Worm (Caenorhabditis elegans) whole organism, late embryonic: ENCODE data around the gene K08F9.3.

Experiments
- ama-1 ChIP-seq: fragments of 150-350 bp; optimal IDR thresholded peaks from 2 replicates; lab custom pipeline; 2014
- ceh-24 ChIP-seq: sonication (generic microtip); optimal IDR thresholded peaks from 2 replicates; lab custom pipeline; 2016; ENCODE audit warnings: mild to moderate bottlenecking, missing genetic modification characterization, missing compliant biosample characterization
- dmd-4 ChIP-seq: sonication (generic microtip); optimal IDR thresholded peaks from 2 replicates; lab custom pipeline; 2016; ENCODE audit warnings: borderline replicate concordance, missing genetic modification characterization, missing compliant biosample characterization
- dve-1 ChIP-seq: sonication (generic microtip); optimal IDR thresholded peaks from 2 replicates; lab custom pipeline; 2017; ENCODE audit warnings: antibody characterized with exemption, mild to moderate bottlenecking, missing genetic modification characterization, missing compliant biosample characterization
- elt-2 ChIP-seq: sonication (generic microtip); optimal IDR thresholded peaks from 2 replicates; lab custom pipeline; 2016; ENCODE audit warnings: missing genetic modification reagents, missing genetic modification characterization, missing compliant biosample characterization
- fkh-10 ChIP-seq: fragments of 150-350 bp; optimal IDR thresholded peaks from 2 replicates; lab custom pipeline; 2014; ENCODE audit warnings: missing biosample characterization, missing genetic modification reagents, missing genetic modification characterization
- nfya-1 ChIP-seq: sonication (generic microtip); optimal IDR thresholded peaks from 2 replicates; lab custom pipeline; 2017; ENCODE audit warnings: missing genetic modification characterization, mild to moderate bottlenecking, missing compliant biosample characterization, antibody characterized with exemption, moderate library complexity
- pha-4 ChIP-seq: fragments of 150-350 bp; optimal IDR thresholded peaks from 2 replicates; lab custom pipeline; 2018; ENCODE audit warnings: missing biosample characterization, missing genetic modification reagents, missing genetic modification characterization
- pqm-1 ChIP-seq: sonication (generic microtip); optimal IDR thresholded peaks from 2 replicates; lab custom pipeline; 2016; ENCODE audit warnings: missing genetic modification characterization, missing compliant biosample characterization
- unc-42 ChIP-seq: sonication (generic microtip); optimal IDR thresholded peaks from 2 replicates; lab custom pipeline; 2016; ENCODE audit warnings: missing genotype, missing genetic modification characterization, missing compliant biosample characterization

DNA sequence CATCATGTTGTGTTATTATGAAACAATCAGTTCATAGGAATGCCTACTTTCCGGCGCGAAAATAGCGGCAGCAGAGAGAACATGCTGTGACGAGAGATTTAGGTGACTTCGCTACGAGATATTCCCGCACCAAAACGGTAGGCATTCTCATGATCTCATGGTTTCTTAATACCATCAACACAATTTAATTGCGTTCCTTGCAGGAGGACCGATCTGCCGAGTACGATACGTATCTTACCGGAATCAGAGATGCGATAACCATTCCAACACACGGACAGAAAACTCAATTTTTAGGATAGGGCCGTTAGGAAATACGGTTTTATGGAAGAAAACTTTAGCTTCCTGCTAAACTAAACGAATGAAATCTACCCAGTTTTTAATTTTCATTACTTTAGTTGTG is 8.5 kb downstream of the K08F9.3 start, which contains the start of gene T09F5.1:
- no peak for TF ChIP-seq pqm-1 (tag; lab: Kevin White, UChicago)
- TF ChIP-seq unc-42 (tag; lab: Kevin White, UChicago) = no peak
- no peak for TF ChIP-seq fkh-10 (GFP tag; lab: Kevin White, UChicago)
- no peak for TF ChIP-seq dve-1
- TF ChIP-seq nfya-1 = no peak
- TF ChIP-seq ceh-24 = no peak
- no peak for TF ChIP-seq ama-1 (lab: Kevin White, UChicago)
- no peak for TF ChIP-seq pha-4 (tag; lab: Kevin White, UChicago)
- TF ChIP-seq elt-2 (tag; lab: Kevin White, UChicago) = no peak
- no peak for TF ChIP-seq dmd-4 (tag; lab: Kevin White, UChicago)
